Worm (Caenorhabditis elegans) whole organism, L4 larva: Measurements from ENCODE around the gene rpi-1.

Source experiments
- cey-2 ChIP-seq: sonication (generic microtip); optimal IDR thresholded peaks from 3 replicates; lab custom pipeline; 2017; ENCODE audit warnings: missing genetic modification characterization, mild to moderate bottlenecking, missing compliant biosample characterization, antibody characterized with exemption, borderline replicate concordance; ENCODE audit not compliant: insufficient read depth
- dpl-1 ChIP-seq: fragments of 150-350 bp; optimal IDR thresholded peaks from 2 replicates; lab custom pipeline; 2014; ENCODE audit warnings: missing biosample characterization, missing genetic modification reagents, missing genetic modification characterization
- dve-1 ChIP-seq: sonication (generic microtip); optimal IDR thresholded peaks from 2 replicates; lab custom pipeline; 2017; ENCODE audit warnings: antibody characterized with exemption, mild to moderate bottlenecking, missing genetic modification characterization, missing compliant biosample characterization; ENCODE audit not compliant: insufficient read depth
- hif-1 ChIP-seq, 2 experiments: sonication (generic microtip); optimal IDR thresholded peaks; 2 replicates each; lab custom pipeline; 2016 to 2017; ENCODE audit warnings: missing compliant biosample characterization in 2 of 2, missing genetic modification characterization in 2 of 2, missing genetic modification reagents in 2 of 2, missing genotype in 2 of 2, mild to moderate bottlenecking in 1 of 2
- jun-1 ChIP-seq: fragments of 150-350 bp; optimal IDR thresholded peaks from 2 replicates; lab custom pipeline; 2014; ENCODE audit warnings: missing biosample characterization, missing genetic modification reagents, missing genetic modification characterization
- nhr-10 ChIP-seq: fragments of 150-350 bp; optimal IDR thresholded peaks from 2 replicates; lab custom pipeline; 2014; ENCODE audit warnings: missing biosample characterization, missing genetic modification characterization
- nhr-11 ChIP-seq: fragments of 150-350 bp; optimal IDR thresholded peaks from 2 replicates; lab custom pipeline; 2014; ENCODE audit warnings: missing biosample characterization, missing genetic modification characterization
- nhr-237 ChIP-seq: sonication (generic microtip); optimal IDR thresholded peaks from 2 replicates; lab custom pipeline; 2017; ENCODE audit warnings: missing biosample characterization, missing genetic modification characterization
- nhr-77 ChIP-seq: fragments of 150-350 bp; optimal IDR thresholded peaks from 2 replicates; lab custom pipeline; 2014; ENCODE audit warnings: missing biosample characterization, missing genetic modification characterization
- snpc-1.2 ChIP-seq: fragments of 200-800 bp; sonication (Bioruptor generic); IDR thresholded peaks from 2 replicates; pipeline ENCODE4 v1.3.6; 2022; ENCODE audit warnings: missing genetic modification reagents, missing genetic modification characterization, missing compliant biosample characterization
- snpc-4 ChIP-seq: fragments of 150-350 bp; optimal IDR thresholded peaks from 2 replicates; lab custom pipeline; 2014; ENCODE audit warnings: missing biosample characterization, missing genetic modification characterization

DNA sequence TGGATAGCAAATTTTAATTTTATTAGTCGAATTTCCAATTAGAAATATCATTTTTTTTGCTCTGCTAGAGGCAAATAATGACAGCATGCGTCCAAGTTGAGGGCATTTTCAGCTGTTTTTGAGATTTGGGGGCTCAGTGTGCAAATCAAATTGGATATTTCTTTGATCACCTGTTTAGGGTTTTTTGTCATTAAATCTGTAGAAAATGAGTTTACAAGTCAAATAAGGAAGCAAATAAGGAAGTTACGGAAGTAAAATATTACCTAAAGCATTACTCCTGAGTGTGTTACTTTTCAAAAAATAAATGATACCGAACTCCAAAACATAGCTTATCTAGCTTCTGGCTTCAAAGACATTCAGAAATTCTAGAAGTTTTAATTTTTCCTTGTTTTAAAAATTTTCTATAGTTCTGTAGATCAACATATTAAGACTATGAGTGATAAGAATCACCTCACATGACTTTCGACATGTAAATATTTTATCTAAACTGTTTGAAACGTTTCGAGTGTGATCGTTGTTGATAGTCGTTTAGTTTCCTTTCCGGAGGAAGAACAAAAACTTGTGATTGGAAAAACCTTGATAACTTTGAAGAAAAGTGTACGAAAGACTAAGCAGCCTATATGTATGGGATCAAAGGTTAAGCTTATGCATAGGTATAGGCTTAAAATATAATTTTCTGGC lies 17.8 kb upstream of the rpi-1 start, which contains the start of gene sre-48:
- TF ChIP-seq cey-2, result no peak
- no peak for TF ChIP-seq snpc-4 (tag; lab: Kevin White, UChicago)
- TF ChIP-seq jun-1, result no peak
- no peak for TF ChIP-seq dpl-1 (GFP tag; lab: Kevin White, UChicago)
- peak; percentile 61 for TF ChIP-seq dve-1 (tag; lab: Kevin White, UChicago)
- TF ChIP-seq hif-1 (tag; optimal IDR thresholded peaks at IDR 0.05; lab: Kevin White, UChicago), result no peak
- TF ChIP-seq snpc-1.2, result no peak
- peak; percentile 48 for TF ChIP-seq nhr-77
- no peak for TF ChIP-seq nhr-237
- TF ChIP-seq nhr-10 (tag; lab: Kevin White, UChicago), result no peak
- no peak for TF ChIP-seq nhr-11 (tag; lab: Kevin White, UChicago)
